Fruit fly (Drosophila melanogaster) whole organism, embryonic: ENCODE data around the gene Snx21.

Source experiments
- Atf-2 ChIP-seq: fragments of 200-800 bp; sonication (Bioruptor generic); optimal IDR thresholded peaks from 2 replicates; lab custom pipeline; 2016; ENCODE audit warnings: missing biosample characterization, missing genetic modification characterization
- Bgb ChIP-seq: fragments of 200-800 bp; sonication (Bioruptor generic); IDR thresholded peaks from 2 replicates; pipeline ENCODE4 v1.3.6; 2022; ENCODE audit warnings: missing biosample characterization, missing genetic modification characterization; ENCODE audit not compliant: partially characterized antibody
- CG10959 ChIP-seq: fragments of 200-800 bp; sonication (Bioruptor generic); IDR thresholded peaks from 2 replicates; pipeline ENCODE4 v1.3.6; 2022; ENCODE audit warnings: missing biosample characterization, missing genetic modification characterization
- CG12769 ChIP-seq: fragments of 200-800 bp; sonication (Bioruptor generic); optimal IDR thresholded peaks from 2 replicates; lab custom pipeline; 2019; ENCODE audit warnings: missing biosample characterization, mild to moderate bottlenecking, missing genetic modification characterization, moderate library complexity
- CG12942 ChIP-seq: fragments of 200-800 bp; sonication (Bioruptor generic); optimal IDR thresholded peaks from 3 replicates; lab custom pipeline; 2016; ENCODE audit warnings: missing biosample characterization, missing genetic modification characterization
- CG13296 ChIP-seq: fragments of 200-800 bp; sonication (Bioruptor generic); optimal IDR thresholded peaks from 3 replicates; lab custom pipeline; 2018; ENCODE audit warnings: missing biosample characterization, mild to moderate bottlenecking, missing genetic modification characterization
- CG15514 ChIP-seq: fragments of 200-800 bp; sonication (Bioruptor generic); optimal IDR thresholded peaks from 3 replicates; lab custom pipeline; 2017; ENCODE audit warnings: missing biosample characterization, missing genetic modification characterization, mild to moderate bottlenecking, moderate library complexity, missing genetic modification reagents
- CG15696 ChIP-seq: fragments of 200-800 bp; sonication (Bioruptor generic); optimal IDR thresholded peaks from 2 replicates; lab custom pipeline; 2019; ENCODE audit warnings: missing biosample characterization, mild to moderate bottlenecking, missing genetic modification characterization, moderate library complexity
- CG16813 ChIP-seq: fragments of 200-800 bp; sonication (Bioruptor generic); IDR thresholded peaks from 3 replicates; pipeline ENCODE4 v1.3.6; 2022; ENCODE audit warnings: missing biosample characterization, missing genetic modification characterization; ENCODE audit not compliant: partially characterized antibody
- CG18764 ChIP-seq: fragments of 200-800 bp; sonication (Bioruptor generic); optimal IDR thresholded peaks from 3 replicates; lab custom pipeline; 2016; ENCODE audit warnings: missing biosample characterization, missing genetic modification characterization
- CG2120 ChIP-seq: fragments of 200-800 bp; sonication (Bioruptor generic); optimal IDR thresholded peaks from 3 replicates; lab custom pipeline; 2016; ENCODE audit warnings: missing biosample characterization, missing genetic modification characterization
- CG2199 ChIP-seq: fragments of 200-800 bp; sonication (Bioruptor generic); IDR thresholded peaks from 3 replicates; pipeline ENCODE4 v1.3.6; 2022; ENCODE audit warnings: missing biosample characterization, missing genetic modification characterization
- CG31441 ChIP-seq: fragments of 200-800 bp; sonication (Bioruptor generic); IDR thresholded peaks from 2 replicates; pipeline ENCODE4 v1.3.6; 2022; ENCODE audit warnings: missing biosample characterization, missing genetic modification characterization
- CG34224 ChIP-seq: fragments of 200-800 bp; sonication (Bioruptor generic); IDR thresholded peaks from 3 replicates; pipeline ENCODE4 v1.3.6; 2022; ENCODE audit warnings: missing biosample characterization, missing genetic modification characterization; ENCODE audit not compliant: partially characterized antibody
- CG9876 ChIP-seq: fragments of 200-800 bp; sonication (Bioruptor generic); optimal IDR thresholded peaks from 2 replicates; lab custom pipeline; 2016; ENCODE audit warnings: missing biosample characterization, missing genetic modification characterization
- Deaf1 ChIP-seq: fragments of 200-800 bp; optimal IDR thresholded peaks from 3 replicates; lab custom pipeline; 2019; ENCODE audit warnings: missing biosample characterization, mild to moderate bottlenecking, missing genetic modification characterization, moderate library complexity
- Dip2 ChIP-seq: fragments of 200-800 bp; sonication (Bioruptor generic); IDR thresholded peaks from 2 replicates; pipeline ENCODE4 v1.3.6; 2022; ENCODE audit warnings: missing biosample characterization, missing genetic modification characterization
- Eip74EF ChIP-seq, 2 experiments: fragments of 200-800 bp in 1 of 2; fragments of >200 bp in 1 of 2; sonication (Bioruptor generic) in 1 of 2; optimal IDR thresholded peaks; 2 replicates each; lab custom pipeline; 2017 to 2019; ENCODE audit warnings: missing biosample characterization in 2 of 2, missing genetic modification characterization in 2 of 2, mild to moderate bottlenecking in 1 of 2, moderate library complexity in 1 of 2
- Fer3 ChIP-seq: fragments of 200-800 bp; sonication (Bioruptor generic); optimal IDR thresholded peaks from 2 replicates; lab custom pipeline; 2018; ENCODE audit warnings: missing biosample characterization, mild to moderate bottlenecking, missing genetic modification characterization, moderate library complexity
- HLH54F ChIP-seq: fragments of 200-800 bp; sonication (Bioruptor generic); optimal IDR thresholded peaks from 3 replicates; lab custom pipeline; 2016; ENCODE audit warnings: missing biosample characterization, missing genetic modification characterization
- HLHmδ ChIP-seq: fragments of 200-800 bp; sonication (Bioruptor generic); optimal IDR thresholded peaks from 2 replicates; lab custom pipeline; 2018; ENCODE audit warnings: missing biosample characterization, mild to moderate bottlenecking, missing genetic modification characterization, moderate library complexity
- Med ChIP-seq: fragments of 200-800 bp; sonication (Bioruptor generic); peaks from one replicate; lab custom pipeline; 2016; ENCODE audit warnings: missing biosample characterization, missing genetic modification characterization, mild to moderate bottlenecking, inconsistent platforms, moderate library complexity
- Neu2 ChIP-seq: fragments of 200-800 bp; sonication (Bioruptor generic); optimal IDR thresholded peaks from 3 replicates; lab custom pipeline; 2016; ENCODE audit warnings: missing biosample characterization, missing genetic modification characterization, borderline replicate concordance
- Oaz ChIP-seq: fragments of 200-800 bp; sonication (Bioruptor generic); IDR thresholded peaks from 2 replicates; pipeline ENCODE4 v1.3.6; 2022; ENCODE audit warnings: missing biosample characterization, missing genetic modification characterization
- PHDP ChIP-seq: fragments of 200-800 bp; sonication (Bioruptor generic); optimal IDR thresholded peaks from 3 replicates; lab custom pipeline; 2018; ENCODE audit warnings: missing biosample characterization, mild to moderate bottlenecking, missing genetic modification characterization, moderate library complexity
- Pdp1 ChIP-seq, 2 experiments: fragments of 200-800 bp; sonication (Bioruptor generic); optimal IDR thresholded peaks; 3 replicates each; lab custom pipeline; 2016; ENCODE audit warnings: missing biosample characterization in 2 of 2, missing genetic modification characterization in 2 of 2, mild to moderate bottlenecking in 1 of 2, moderate library complexity in 1 of 2
- Trl ChIP-seq, 3 experiments: fragments of >200 bp in 2 of 3; fragments of 200-800 bp in 1 of 3; sonication (Bioruptor generic) in 1 of 3; optimal IDR thresholded peaks; 2 replicates in 1 of 3; 3 replicates in 2 of 3; lab custom pipeline; 2016 to 2017; ENCODE audit warnings: missing biosample characterization in 1 of 3, missing genetic modification characterization in 1 of 3
- Vsx1 ChIP-seq: fragments of 200-800 bp; sonication (Bioruptor generic); optimal IDR thresholded peaks from 2 replicates; lab custom pipeline; 2017; ENCODE audit warnings: missing biosample characterization, mild to moderate bottlenecking, missing genetic modification characterization, missing genetic modification reagents
- ase ChIP-seq: fragments of 200-800 bp; sonication (Bioruptor generic); IDR thresholded peaks from 3 replicates; pipeline ENCODE4 v1.3.6; 2022; ENCODE audit warnings: missing biosample characterization, missing genetic modification characterization
- br ChIP-seq: fragments of >200 bp; optimal IDR thresholded peaks from 2 replicates; lab custom pipeline; 2017
- bsh ChIP-seq, 2 experiments: fragments of 200-800 bp; sonication (Bioruptor generic); optimal IDR thresholded peaks; 2 replicates each; lab custom pipeline; 2017 to 2018; ENCODE audit warnings: mild to moderate bottlenecking in 2 of 2, missing biosample characterization in 2 of 2, missing genetic modification characterization in 2 of 2, moderate library complexity in 1 of 2
- cad ChIP-seq: fragments of >200 bp; optimal IDR thresholded peaks from 2 replicates; lab custom pipeline; 2017; ENCODE audit warnings: missing biosample characterization, missing genetic modification characterization
- cg ChIP-seq: fragments of 200-800 bp; sonication (Bioruptor generic); optimal IDR thresholded peaks from 3 replicates; lab custom pipeline; 2019; ENCODE audit warnings: missing biosample characterization, mild to moderate bottlenecking, missing genetic modification characterization, moderate library complexity
- corto ChIP-seq: fragments of 200-800 bp; sonication (Bioruptor generic); optimal IDR thresholded peaks from 2 replicates; lab custom pipeline; 2016; ENCODE audit warnings: missing biosample characterization, mild to moderate bottlenecking, missing genetic modification characterization, moderate library complexity
- crc ChIP-seq: fragments of 200-800 bp; sonication (Bioruptor generic); optimal IDR thresholded peaks from 2 replicates; lab custom pipeline; 2016; ENCODE audit warnings: missing biosample characterization, missing genetic modification characterization
- danr ChIP-seq: fragments of 200-800 bp; sonication (Bioruptor generic); IDR thresholded peaks from 2 replicates; pipeline ENCODE4 v1.3.6; 2022; ENCODE audit warnings: missing biosample characterization, missing genetic modification characterization
- dpn ChIP-seq, 2 experiments: fragments of 200-800 bp; sonication (Bioruptor generic); optimal IDR thresholded peaks; 3 replicates each; lab custom pipeline; 2016; ENCODE audit warnings: missing biosample characterization in 2 of 2, missing genetic modification characterization in 2 of 2
- dysf ChIP-seq: fragments of 200-800 bp; sonication (Bioruptor generic); IDR thresholded peaks from 3 replicates; pipeline ENCODE4 v1.3.6; 2022; ENCODE audit warnings: missing biosample characterization, missing genetic modification characterization
- grn ChIP-seq: fragments of 200-800 bp; sonication (Bioruptor generic); optimal IDR thresholded peaks from 3 replicates; lab custom pipeline; 2017; ENCODE audit warnings: missing biosample characterization, missing genetic modification characterization
- gsb-n ChIP-seq: fragments of 200-800 bp; sonication (Bioruptor generic); optimal IDR thresholded peaks from 3 replicates; lab custom pipeline; 2018; ENCODE audit warnings: missing biosample characterization, mild to moderate bottlenecking, missing genetic modification characterization
- ind ChIP-seq: fragments of 200-800 bp; sonication (Bioruptor generic); optimal IDR thresholded peaks from 3 replicates; lab custom pipeline; 2016; ENCODE audit warnings: missing biosample characterization, missing genetic modification characterization
- ken ChIP-seq: fragments of 200-800 bp; sonication (Bioruptor generic); IDR thresholded peaks from 3 replicates; pipeline ENCODE4 v1.3.6; 2022; ENCODE audit warnings: missing biosample characterization, missing genetic modification characterization
- lmd ChIP-seq: fragments of 200-800 bp; sonication (Bioruptor generic); IDR thresholded peaks from 2 replicates; pipeline ENCODE4 v1.3.6; 2022; ENCODE audit warnings: missing biosample characterization, missing genetic modification characterization
- nom ChIP-seq: fragments of 200-800 bp; sonication (Bioruptor generic); optimal IDR thresholded peaks from 2 replicates; lab custom pipeline; 2017; ENCODE audit warnings: missing biosample characterization, missing genetic modification characterization, mild to moderate bottlenecking, moderate library complexity, missing genetic modification reagents
- prd ChIP-seq, 3 experiments: fragments of >200 bp in 2 of 3; fragments of 200-800 bp in 1 of 3; sonication (Bioruptor generic) in 1 of 3; optimal IDR thresholded peaks in 2 of 3; IDR thresholded peaks in 1 of 3; 2 replicates in 2 of 3; 3 replicates in 1 of 3; pipeline versions ENCODE4 v1.3.6 to Lab custom; 2017 to 2022; ENCODE audit warnings: missing biosample characterization in 1 of 3, missing genetic modification characterization in 1 of 3
- sc ChIP-seq, 3 experiments: fragments of >200 bp in 2 of 3; fragments of 200-800 bp in 1 of 3; sonication (Bioruptor generic) in 1 of 3; optimal IDR thresholded peaks; 2 replicates in 2 of 3; 3 replicates in 1 of 3; lab custom pipeline; 2017; ENCODE audit warnings: mild to moderate bottlenecking in 1 of 3, missing biosample characterization in 1 of 3, missing genetic modification characterization in 1 of 3, missing genetic modification reagents in 1 of 3
- sim ChIP-seq: fragments of 200-800 bp; sonication (Bioruptor generic); IDR thresholded peaks from 2 replicates; pipeline ENCODE4 v1.3.6; 2022; ENCODE audit warnings: missing biosample characterization, missing genetic modification characterization
- sqz ChIP-seq: fragments of 200-800 bp; sonication (Bioruptor generic); optimal IDR thresholded peaks from 3 replicates; lab custom pipeline; 2018; ENCODE audit warnings: missing biosample characterization, mild to moderate bottlenecking, missing genetic modification characterization
- tll ChIP-seq, 2 experiments: fragments of 200-800 bp in 1 of 2; fragments of >200 bp in 1 of 2; sonication (Bioruptor generic) in 1 of 2; optimal IDR thresholded peaks; 2 replicates each; lab custom pipeline; 2017 to 2019; ENCODE audit warnings: missing biosample characterization in 2 of 2, missing genetic modification characterization in 2 of 2, mild to moderate bottlenecking in 1 of 2, moderate library complexity in 1 of 2
- yki ChIP-seq: fragments of >200 bp; optimal IDR thresholded peaks from 3 replicates; lab custom pipeline; 2018

Snx21 gene

dm6 chr2L:2755323-2755695 is 10.2 kb downstream of the Snx21 start:
- TF ChIP-seq Deaf1 (tag; lab: Kevin White, UChicago): no peak
- TF ChIP-seq dpn (GFP tag; optimal IDR thresholded peaks at IDR 0.05; lab: Kevin White, UChicago): no peak
- TF ChIP-seq sc (optimal IDR thresholded peaks at IDR 0.05; lab: Kevin White, UChicago): no peak
- no peak for TF ChIP-seq sc (GFP tag; optimal IDR thresholded peaks at IDR 0.05; lab: Kevin White, UChicago)
- no peak for TF ChIP-seq Oaz (GFP tag; lab: Robert Waterston, UW)
- TF ChIP-seq Pdp1 (GFP tag; optimal IDR thresholded peaks at IDR 0.05; lab: Kevin White, UChicago): peak in 1 of 2 experiments; percentile 14
- no peak for TF ChIP-seq danr (GFP tag; lab: Robert Waterston, UW)
- TF ChIP-seq Trl (optimal IDR thresholded peaks at IDR 0.05; lab: Kevin White, UChicago): peak; percentile 98 to 100
- TF ChIP-seq Trl (GFP tag; optimal IDR thresholded peaks at IDR 0.05; lab: Kevin White, UChicago): peak; percentile 73
- TF ChIP-seq bsh (GFP tag; optimal IDR thresholded peaks at IDR 0.05; lab: Kevin White, UChicago): peak in 1 of 2 experiments; percentile 26
- peak in 1 of 2 experiments; percentile 35 for TF ChIP-seq Eip74EF (GFP tag; optimal IDR thresholded peaks at IDR 0.05; lab: Kevin White, UChicago)
- TF ChIP-seq tll (GFP tag; optimal IDR thresholded peaks at IDR 0.05; lab: Kevin White, UChicago): no peak
- TF ChIP-seq Dip2 (GFP tag; lab: Robert Waterston, UW): no peak
- TF ChIP-seq grn (GFP tag; lab: Kevin White, UChicago): no peak
- TF ChIP-seq lmd: no peak
- TF ChIP-seq CG15696 (tag; lab: Kevin White, UChicago): no peak
- no peak for TF ChIP-seq CG12769 (tag; lab: Kevin White, UChicago)
- no peak for TF ChIP-seq CG2199 (GFP tag; lab: Robert Waterston, UW)
- no peak for TF ChIP-seq CG16813 (GFP tag; lab: Robert Waterston, UW)
- TF ChIP-seq sqz (GFP tag; lab: Kevin White, UChicago): peak; percentile 98
- TF ChIP-seq CG31441 (GFP tag; lab: Robert Waterston, UW): no peak
- TF ChIP-seq gsb-n (tag; lab: Kevin White, UChicago): peak; percentile 14
- TF ChIP-seq CG10959 (GFP tag; lab: Robert Waterston, UW): no peak
- peak; percentile 7 for TF ChIP-seq Med
- no peak for TF ChIP-seq ase (GFP tag; lab: Robert Waterston, UW)
- TF ChIP-seq cg: peak; percentile 38
- no peak for TF ChIP-seq PHDP
- TF ChIP-seq ken: no peak
- no peak for TF ChIP-seq sim (GFP tag; lab: Robert Waterston, UW)
- TF ChIP-seq cad (GFP tag; lab: Kevin White, UChicago): no peak
- peak; percentile 98 for TF ChIP-seq yki (lab: Kevin White, UChicago)
- peak; percentile 63 for TF ChIP-seq corto (GFP tag; lab: Kevin White, UChicago)
- peak; percentile 48 for TF ChIP-seq HLHmδ
- TF ChIP-seq prd (optimal IDR thresholded peaks at IDR 0.05; lab: Kevin White, UChicago): no peak
- TF ChIP-seq prd (GFP tag; IDR thresholded peaks at IDR 0.05; lab: Robert Waterston, UW): no peak
- no peak for TF ChIP-seq Vsx1 (GFP tag; lab: Kevin White, UChicago)
- no peak for TF ChIP-seq crc (GFP tag; lab: Kevin White, UChicago)
- TF ChIP-seq Atf-2: no peak
- TF ChIP-seq CG18764 (GFP tag; lab: Kevin White, UChicago): no peak
- no peak for TF ChIP-seq br (lab: Kevin White, UChicago)
- no peak for TF ChIP-seq dysf (GFP tag; lab: Robert Waterston, UW)
- TF ChIP-seq CG12942: no peak
- no peak for TF ChIP-seq Neu2 (GFP tag; lab: Kevin White, UChicago)
- TF ChIP-seq Fer3 (tag; lab: Kevin White, UChicago): no peak
- peak; percentile 95 for TF ChIP-seq nom
- TF ChIP-seq CG13296: no peak
- no peak for TF ChIP-seq CG2120 (GFP tag; lab: Kevin White, UChicago)
- TF ChIP-seq HLH54F (GFP tag; lab: Kevin White, UChicago): no peak
- TF ChIP-seq CG9876 (GFP tag; lab: Kevin White, UChicago): no peak
- no peak for TF ChIP-seq CG15514 (GFP tag; lab: Kevin White, UChicago)
- TF ChIP-seq Bgb: no peak
- TF ChIP-seq ind (GFP tag; lab: Kevin White, UChicago): no peak
- no peak for TF ChIP-seq CG34224 (GFP tag; lab: Robert Waterston, UW)
